Worm (Caenorhabditis elegans) whole organism, L4/young adult: ENCODE data around the gene col-131.

Source experiments
- dao-5 ChIP-seq: sonication (generic microtip); optimal IDR thresholded peaks from 2 replicates; lab custom pipeline; 2016; ENCODE audit warnings: missing genotype, missing genetic modification characterization, moderate library complexity, missing compliant biosample characterization
- him-1 ChIP-seq: sonication (generic microtip); optimal IDR thresholded peaks from 2 replicates; lab custom pipeline; 2016; ENCODE audit warnings: missing genotype, missing genetic modification reagents, missing genetic modification characterization, missing compliant biosample characterization

DNA sequence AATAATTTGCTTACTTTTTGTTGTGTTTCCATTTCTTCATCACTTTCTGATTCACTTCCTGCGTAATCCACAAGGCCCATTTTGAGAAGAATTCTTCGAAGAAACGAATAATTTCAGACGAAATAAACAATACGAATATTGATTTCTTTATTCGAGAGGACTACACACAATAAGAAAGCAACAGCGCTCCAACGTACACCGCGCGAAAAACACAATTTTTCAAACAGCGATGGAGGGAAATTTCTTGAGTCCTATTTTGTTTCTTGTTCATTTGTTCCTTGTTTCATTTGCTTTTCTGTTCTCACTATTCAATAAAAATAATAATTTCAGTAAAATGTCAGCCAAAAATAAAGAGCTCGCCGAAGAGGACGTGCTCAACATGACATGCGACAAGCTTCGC lies 26.6 kb upstream of the col-131 start, which contains the start of the genes prcc-1 and C39E9.12:
- no peak for TF ChIP-seq dao-5 (tag; lab: Kevin White, UChicago)
- no peak for TF ChIP-seq him-1
